Fruit fly (Drosophila melanogaster) whole organism, adult: ENCODE measurements around the gene CecC.

Source experiments
- CG11617 ChIP-seq: fragments of 200-800 bp; sonication (Bioruptor generic); optimal IDR thresholded peaks from 2 replicates; lab custom pipeline; 2017; ENCODE audit warnings: mild to moderate bottlenecking, missing biosample characterization, missing genetic modification reagents, missing genetic modification characterization
- Clk ChIP-seq: fragments of 200-800 bp; sonication (Bioruptor generic); optimal IDR thresholded peaks from 2 replicates; lab custom pipeline; 2017; ENCODE audit warnings: missing biosample characterization, missing genetic modification characterization
- cic ChIP-seq: fragments of 200-800 bp; sonication (Bioruptor generic); optimal IDR thresholded peaks from 2 replicates; lab custom pipeline; 2017; ENCODE audit warnings: missing biosample characterization, mild to moderate bottlenecking, missing genetic modification characterization, moderate library complexity
- cnc ChIP-seq, 2 experiments: fragments of >200 bp; optimal IDR thresholded peaks; 2 replicates each; lab custom pipeline; 2017
- ovo ChIP-seq: fragments of 200-800 bp; sonication (Bioruptor generic); optimal IDR thresholded peaks from 2 replicates; lab custom pipeline; 2016; ENCODE audit warnings: missing biosample characterization, missing genetic modification characterization

dm6 chr3R:30250496-30250978, 34.3 kb downstream of the CecC start, which contains the start of gene CG9682:
- TF ChIP-seq cnc (optimal IDR thresholded peaks at IDR 0.05; lab: Kevin White, UChicago) (no peak), Clk (no peak), CG11617 (no peak), ovo (GFP tag; lab: Kevin White, UChicago) (no peak), cic (GFP tag; lab: Kevin White, UChicago) (no peak)
